Worm (Caenorhabditis elegans) whole organism, late embryonic: ENCODE results near the gene W07E11.1.

Source experiments
- C08G9.2 ChIP-seq: sonication (generic microtip); optimal IDR thresholded peaks from 2 replicates; lab custom pipeline; 2016; ENCODE audit warnings: mild to moderate bottlenecking, missing genetic modification characterization, moderate library complexity, missing compliant biosample characterization
- C38D4.7 ChIP-seq: fragments of 200-800 bp; sonication (Bioruptor generic); optimal IDR thresholded peaks from 2 replicates; lab custom pipeline; 2018; ENCODE audit warnings: mild to moderate bottlenecking, missing genetic modification characterization, moderate library complexity, missing compliant biosample characterization
- F13H6.1 ChIP-seq: sonication (generic microtip); optimal IDR thresholded peaks from 2 replicates; lab custom pipeline; 2016; ENCODE audit warnings: missing genetic modification characterization, missing compliant biosample characterization
- K02D7.2 ChIP-seq: sonication (generic microtip); optimal IDR thresholded peaks from 2 replicates; lab custom pipeline; 2017; ENCODE audit warnings: mild to moderate bottlenecking, missing genetic modification characterization, missing compliant biosample characterization
- K09A11.1 ChIP-seq: sonication (generic microtip); optimal IDR thresholded peaks from 2 replicates; lab custom pipeline; 2017; ENCODE audit warnings: antibody characterized with exemption, mild to moderate bottlenecking, missing genetic modification characterization, missing compliant biosample characterization; ENCODE audit not compliant: insufficient read depth
- T23F11.4 ChIP-seq: fragments of 200-800 bp; sonication (Bioruptor generic); optimal IDR thresholded peaks from 2 replicates; lab custom pipeline; 2018; ENCODE audit warnings: mild to moderate bottlenecking, missing genetic modification characterization, missing compliant biosample characterization
- Y22D7AL.16 ChIP-seq: sonication (generic microtip); optimal IDR thresholded peaks from 2 replicates; lab custom pipeline; 2016; ENCODE audit warnings: missing genetic modification characterization, missing compliant biosample characterization
- ahr-1 ChIP-seq: sonication (generic microtip); optimal IDR thresholded peaks from 2 replicates; lab custom pipeline; 2016; ENCODE audit warnings: missing genetic modification characterization, missing compliant biosample characterization
- ama-1 ChIP-seq: fragments of 150-350 bp; optimal IDR thresholded peaks from 2 replicates; lab custom pipeline; 2014
- ceh-14 ChIP-seq: sonication (generic microtip); optimal IDR thresholded peaks from 2 replicates; lab custom pipeline; 2016; ENCODE audit warnings: missing genotype, missing genetic modification characterization, missing compliant biosample characterization
- ceh-18 ChIP-seq: sonication (generic microtip); optimal IDR thresholded peaks from 2 replicates; lab custom pipeline; 2016; ENCODE audit warnings: missing genetic modification characterization, missing compliant biosample characterization
- ceh-19 ChIP-seq: fragments of 200-800 bp; sonication (Bioruptor generic); optimal IDR thresholded peaks from 2 replicates; lab custom pipeline; 2018; ENCODE audit warnings: mild to moderate bottlenecking, missing genetic modification characterization, missing compliant biosample characterization
- ceh-22 ChIP-seq: sonication (generic microtip); optimal IDR thresholded peaks from 2 replicates; lab custom pipeline; 2017; ENCODE audit warnings: missing biosample characterization, missing genetic modification characterization
- ceh-31 ChIP-seq: sonication (generic microtip); optimal IDR thresholded peaks from 2 replicates; lab custom pipeline; 2016; ENCODE audit warnings: missing genetic modification characterization, missing compliant biosample characterization
- ceh-45 ChIP-seq: fragments of 200-800 bp; sonication (Bioruptor generic); IDR thresholded peaks from 2 replicates; pipeline ENCODE4 v1.3.6; 2022; ENCODE audit warnings: missing genetic modification reagents, missing genetic modification characterization, missing compliant biosample characterization
- ceh-9 ChIP-seq: sonication (generic microtip); optimal IDR thresholded peaks from 2 replicates; lab custom pipeline; 2016; ENCODE audit warnings: mild to moderate bottlenecking, missing genetic modification characterization, inconsistent platforms, missing compliant biosample characterization
- che-1 ChIP-seq: sonication (generic microtip); optimal IDR thresholded peaks from 2 replicates; lab custom pipeline; 2016; ENCODE audit warnings: mild to moderate bottlenecking, missing genetic modification characterization, missing compliant biosample characterization
- dve-1 ChIP-seq: sonication (generic microtip); optimal IDR thresholded peaks from 2 replicates; lab custom pipeline; 2017; ENCODE audit warnings: antibody characterized with exemption, mild to moderate bottlenecking, missing genetic modification characterization, missing compliant biosample characterization
- elt-2 ChIP-seq: sonication (generic microtip); optimal IDR thresholded peaks from 2 replicates; lab custom pipeline; 2016; ENCODE audit warnings: missing genetic modification reagents, missing genetic modification characterization, missing compliant biosample characterization
- elt-4 ChIP-seq: sonication (generic microtip); optimal IDR thresholded peaks from 2 replicates; lab custom pipeline; 2016; ENCODE audit warnings: missing genetic modification characterization, missing compliant biosample characterization
- ets-4 ChIP-seq: sonication (generic microtip); optimal IDR thresholded peaks from 2 replicates; lab custom pipeline; 2016; ENCODE audit warnings: missing genetic modification characterization, missing compliant biosample characterization
- fax-1 ChIP-seq: sonication (generic microtip); optimal IDR thresholded peaks from 2 replicates; lab custom pipeline; 2016; ENCODE audit warnings: missing genotype, missing genetic modification characterization, missing compliant biosample characterization
- gmeb-2 ChIP-seq: sonication (generic microtip); optimal IDR thresholded peaks from 2 replicates; lab custom pipeline; 2016; ENCODE audit warnings: missing genetic modification characterization, inconsistent platforms, missing compliant biosample characterization
- hlh-13 ChIP-seq: fragments of 200-800 bp; sonication (Bioruptor generic); optimal IDR thresholded peaks from 2 replicates; lab custom pipeline; 2018; ENCODE audit warnings: mild to moderate bottlenecking, missing genetic modification characterization, missing compliant biosample characterization
- hlh-15 ChIP-seq: sonication (generic microtip); optimal IDR thresholded peaks from 2 replicates; lab custom pipeline; 2016; ENCODE audit warnings: missing genetic modification characterization, missing compliant biosample characterization
- hlh-30 ChIP-seq: sonication (generic microtip); optimal IDR thresholded peaks from 2 replicates; lab custom pipeline; 2017; ENCODE audit warnings: antibody characterized with exemption, missing genetic modification characterization, missing compliant biosample characterization; ENCODE audit not compliant: insufficient read depth
- hlh-8 ChIP-seq: sonication (generic microtip); optimal IDR thresholded peaks from 2 replicates; lab custom pipeline; 2016; ENCODE audit warnings: missing genotype, missing genetic modification characterization, missing compliant biosample characterization
- lim-6 ChIP-seq: sonication (generic microtip); optimal IDR thresholded peaks from 2 replicates; lab custom pipeline; 2016; ENCODE audit warnings: missing genetic modification characterization, missing compliant biosample characterization
- lin-11 ChIP-seq: fragments of 200-800 bp; sonication (Bioruptor generic); optimal IDR thresholded peaks from 2 replicates; lab custom pipeline; 2018; ENCODE audit warnings: mild to moderate bottlenecking, missing genetic modification characterization, missing compliant biosample characterization
- nhr-11 ChIP-seq: fragments of 150-350 bp; optimal IDR thresholded peaks from 2 replicates; lab custom pipeline; 2014; ENCODE audit warnings: missing biosample characterization, missing genetic modification characterization
- odd-2 ChIP-seq: sonication (generic microtip); optimal IDR thresholded peaks from 2 replicates; lab custom pipeline; 2017; ENCODE audit warnings: antibody characterized with exemption, mild to moderate bottlenecking, missing genetic modification characterization, missing compliant biosample characterization
- pat-9 ChIP-seq: fragments of 200-800 bp; sonication (Bioruptor generic); optimal IDR thresholded peaks from 2 replicates; lab custom pipeline; 2018; ENCODE audit warnings: mild to moderate bottlenecking, missing genetic modification characterization, moderate library complexity, missing compliant biosample characterization
- pha-4 ChIP-seq: fragments of 150-350 bp; optimal IDR thresholded peaks from 2 replicates; lab custom pipeline; 2018; ENCODE audit warnings: missing biosample characterization, missing genetic modification reagents, missing genetic modification characterization
- pqm-1 ChIP-seq: sonication (generic microtip); optimal IDR thresholded peaks from 2 replicates; lab custom pipeline; 2016; ENCODE audit warnings: missing genetic modification characterization, missing compliant biosample characterization
- pros-1 ChIP-seq: fragments of 150-350 bp; optimal IDR thresholded peaks from 2 replicates; lab custom pipeline; 2014; ENCODE audit warnings: missing biosample characterization, missing genetic modification reagents, missing genetic modification characterization
- ref-2 ChIP-seq: sonication (generic microtip); optimal IDR thresholded peaks from 2 replicates; lab custom pipeline; 2016; ENCODE audit warnings: missing genetic modification characterization, missing compliant biosample characterization
- rnt-1 ChIP-seq: sonication (generic microtip); optimal IDR thresholded peaks from 2 replicates; lab custom pipeline; 2016; ENCODE audit warnings: missing genetic modification characterization, missing compliant biosample characterization
- sdc-2 ChIP-seq: sonication (generic microtip); optimal IDR thresholded peaks from 2 replicates; lab custom pipeline; 2016; ENCODE audit warnings: missing genotype, missing genetic modification characterization, missing compliant biosample characterization
- sox-2 ChIP-seq: fragments of 200-800 bp; sonication (Bioruptor generic); IDR thresholded peaks from 2 replicates; pipeline ENCODE4 v1.3.6; 2022; ENCODE audit warnings: missing genetic modification reagents, missing genetic modification characterization, missing compliant biosample characterization
- sox-4 ChIP-seq: sonication (generic microtip); optimal IDR thresholded peaks from 2 replicates; lab custom pipeline; 2017; ENCODE audit warnings: mild to moderate bottlenecking, missing genetic modification characterization, inconsistent platforms, missing compliant biosample characterization
- syd-9 ChIP-seq: sonication (generic microtip); optimal IDR thresholded peaks from 2 replicates; lab custom pipeline; 2016; ENCODE audit warnings: mild to moderate bottlenecking, missing genetic modification characterization, moderate library complexity, missing compliant biosample characterization
- tbx-2 ChIP-seq: sonication (generic microtip); optimal IDR thresholded peaks from 2 replicates; lab custom pipeline; 2016; ENCODE audit warnings: missing genetic modification characterization, missing compliant biosample characterization
- tbx-7 ChIP-seq: sonication (generic microtip); optimal IDR thresholded peaks from 2 replicates; lab custom pipeline; 2016; ENCODE audit warnings: missing genotype, missing genetic modification characterization, missing compliant biosample characterization
- ttx-3 ChIP-seq: sonication (generic microtip); optimal IDR thresholded peaks from 2 replicates; lab custom pipeline; 2016; ENCODE audit warnings: missing genetic modification reagents, missing genetic modification characterization, missing compliant biosample characterization
- unc-3 ChIP-seq, 2 experiments: fragments of 200-800 bp in 1 of 2; sonication (Bioruptor generic) in 1 of 2; sonication (generic microtip) in 1 of 2; conservative IDR thresholded peaks in 1 of 2; optimal IDR thresholded peaks in 1 of 2; 2 replicates each; pipeline versions ENCODE4 v1.3.6 to Lab custom; 2016 to 2022; ENCODE audit warnings: missing compliant biosample characterization in 2 of 2, missing genetic modification characterization in 2 of 2, missing genetic modification reagents in 1 of 2
- unc-42 ChIP-seq: sonication (generic microtip); optimal IDR thresholded peaks from 2 replicates; lab custom pipeline; 2016; ENCODE audit warnings: missing genotype, missing genetic modification characterization, missing compliant biosample characterization

The W07E11.1 gene

ce11 chrX:10141963-10142431 is 57.6 kb downstream of the W07E11.1 start, which contains the start of gene oac-14:
oac-14 (minus strand) TSS chrX:10142013.
- no peak for TF ChIP-seq nhr-11
- TF ChIP-seq ceh-31 (tag; lab: Kevin White, UChicago) = no peak
- TF ChIP-seq elt-2 (tag; lab: Kevin White, UChicago) = peak; percentile 54
- TF ChIP-seq, all 69 proteins: peak for 1

- TF ChIP-seq ceh-45 (GFP tag; lab: Robert Waterston, UW) (0 out of 2 replicates have a peak, but pooled peaks have one; percentile 49), sdc-2 (tag; lab: Kevin White, UChicago) (peak; percentile 17), Y22D7AL.16 (tag; lab: Kevin White, UChicago) (peak; percentile 14), hlh-13 (peak; percentile 1), gmeb-2 (tag; lab: Kevin White, UChicago) (peak; percentile 47), C38D4.7 (peak; percentile 15), fax-1 (tag; lab: Kevin White, UChicago) (peak; percentile 8), pqm-1 (tag; lab: Kevin White, UChicago) (peak; percentile 46), F13H6.1 (tag; lab: Kevin White, UChicago) (peak; percentile 22), syd-9 (tag; lab: Kevin White, UChicago) (peak; percentile 41), dve-1 (peak; percentile 38), elt-2 (tag; lab: Kevin White, UChicago) (peak; percentile 36), ttx-3 (tag; lab: Kevin White, UChicago) (peak; percentile 28), ceh-18 (tag; lab: Kevin White, UChicago) (peak; percentile 49), sox-4 (peak; percentile 53), rnt-1 (tag; lab: Kevin White, UChicago) (no peak), hlh-30 (tag; lab: Kevin White, UChicago) (no peak), unc-3 (GFP tag; conservative IDR thresholded peaks at IDR 0.05; lab: Robert Waterston, UW) (0 out of 2 replicates have a peak, but pooled peaks have one; percentile 25), unc-3 (tag; optimal IDR thresholded peaks at IDR 0.05; lab: Kevin White, UChicago) (no peak), unc-42 (no peak), pat-9 (peak; percentile 53), ceh-31 (tag; lab: Kevin White, UChicago) (no peak), ceh-19 (peak; percentile 8), lin-11 (no peak), che-1 (tag; lab: Kevin White, UChicago) (peak; percentile 54)
Measured at ce11 chrX:10145011-10145410, 60.6 kb downstream of the W07E11.1 start.

ce11 chrX:10146592-10146991 is 62.2 kb downstream of the W07E11.1 start, which contains the start of gene unc-115:
unc-115 (plus strand) TSS chrX:10146892.
- TF ChIP-seq lin-11 (no peak), ceh-22 (tag; lab: Kevin White, UChicago) (no peak), ets-4 (tag; lab: Kevin White, UChicago) (peak; percentile 57), elt-4 (tag; lab: Kevin White, UChicago) (no peak), odd-2 (tag; lab: Kevin White, UChicago) (no peak), pha-4 (no peak), ama-1 (lab: Kevin White, UChicago) (no peak), ceh-9 (tag; lab: Kevin White, UChicago) (no peak), hlh-15 (tag; lab: Kevin White, UChicago) (no peak), ref-2 (tag; lab: Kevin White, UChicago) (peak; percentile 93), ahr-1 (tag; lab: Kevin White, UChicago) (no peak), K09A11.1 (peak; percentile 17), pros-1 (tag; lab: Kevin White, UChicago) (peak; percentile 97), C08G9.2 (tag; lab: Kevin White, UChicago) (peak; percentile 58), elt-2 (tag; lab: Kevin White, UChicago) (no peak), gmeb-2 (tag; lab: Kevin White, UChicago) (no peak), tbx-2 (tag; lab: Kevin White, UChicago) (peak; percentile 92), ttx-3 (tag; lab: Kevin White, UChicago) (no peak), hlh-13 (no peak), nhr-11 (no peak), lim-6 (peak; percentile 18), K02D7.2 (no peak), sox-2 (GFP tag; lab: Robert Waterston, UW) (no peak; the same call in 1 of the 2 replicates), T23F11.4 (peak; percentile 74), unc-3 (GFP tag; conservative IDR thresholded peaks at IDR 0.05; lab: Robert Waterston, UW) (no peak), unc-3 (tag; optimal IDR thresholded peaks at IDR 0.05; lab: Kevin White, UChicago) (peak; percentile 39), ceh-18 (tag; lab: Kevin White, UChicago) (peak; percentile 91), ceh-45 (GFP tag; lab: Robert Waterston, UW) (no peak), ceh-14 (peak; percentile 86), tbx-7 (tag; lab: Kevin White, UChicago) (peak; percentile 14), ceh-31 (tag; lab: Kevin White, UChicago) (peak; percentile 94), hlh-8 (tag; lab: Kevin White, UChicago) (peak; percentile 49), rnt-1 (tag; lab: Kevin White, UChicago) (peak; percentile 75), F13H6.1 (tag; lab: Kevin White, UChicago) (peak; percentile 62), syd-9 (tag; lab: Kevin White, UChicago) (peak; percentile 61)
